Fruit fly (Drosophila melanogaster): Measurements from ENCODE around the gene ND-42.

The ND-42 gene

dm6 chr3R:22052235-22052634 is 24.7 kb downstream of the ND-42 start:
- TF ChIP-seq CG8478 (optimal IDR thresholded peaks at IDR 0.05) (no peak), CTCF (optimal IDR thresholded peaks at IDR 0.05) (no peak)

- TF ChIP-seq CG8478 (optimal IDR thresholded peaks at IDR 0.05), result no peak
- no peak for TF ChIP-seq CTCF (optimal IDR thresholded peaks at IDR 0.05)
These were observed 25.7 kb downstream of the ND-42 start for dm6 chr3R:22053202-22053601.

dm6 chr3R:22053740-22054139 is 26.2 kb downstream of the ND-42 start:
- TF ChIP-seq CTCF (optimal IDR thresholded peaks at IDR 0.05) (no peak), CG8478 (optimal IDR thresholded peaks at IDR 0.05) (no peak)

dm6 chr3R:22057083-22057482 is 29.6 kb downstream of the ND-42 start:
- TF ChIP-seq CTCF (optimal IDR thresholded peaks at IDR 0.05) (no peak), CG8478 (optimal IDR thresholded peaks at IDR 0.05) (no peak)

dm6 chr3R:22066440-22066839 is 38.9 kb downstream of the ND-42 start:
- TF ChIP-seq CG8478 (optimal IDR thresholded peaks at IDR 0.05) (no peak), CTCF (optimal IDR thresholded peaks at IDR 0.05) (no peak)

dm6 chr3R:22067235-22067634 is 39.7 kb downstream of the ND-42 start:
- TF ChIP-seq CTCF (optimal IDR thresholded peaks at IDR 0.05) (no peak), CG8478 (optimal IDR thresholded peaks at IDR 0.05) (no peak)

dm6 chr3R:22071628-22072027 is 44.1 kb downstream of the ND-42 start:
- TF ChIP-seq CG8478 (optimal IDR thresholded peaks at IDR 0.05), result no peak
- TF ChIP-seq CTCF (optimal IDR thresholded peaks at IDR 0.05), result no peak

- TF ChIP-seq CTCF (optimal IDR thresholded peaks at IDR 0.05) (no peak), CG8478 (optimal IDR thresholded peaks at IDR 0.05) (no peak)
These were observed 45.0 kb downstream of the ND-42 start for dm6 chr3R:22072553-22072952.
